Fruit fly (Drosophila melanogaster) whole organism, wandering third instar larva: ENCODE measurements around the gene sxe2.

Experiments
- Jra ChIP-seq: sonication (Bioruptor generic); optimal IDR thresholded peaks from 2 replicates; lab custom pipeline; 2016; ENCODE audit warnings: missing biosample characterization, missing genetic modification characterization
- Mio ChIP-seq: sonication (Bioruptor generic); optimal IDR thresholded peaks from 2 replicates; lab custom pipeline; 2016; ENCODE audit warnings: missing biosample characterization, missing genetic modification characterization
- dl ChIP-seq, 2 experiments: fragments of 175-275, 200-275 bp in 1 of 2; fragments of 200-275 bp in 1 of 2; sonication (Bioruptor generic); optimal IDR thresholded peaks; lab custom pipeline; 2018; ENCODE audit warnings: mild to moderate bottlenecking in 2 of 2, missing biosample characterization in 2 of 2, missing genetic modification characterization in 2 of 2, moderate library complexity in 2 of 2; ENCODE audit not compliant: partially characterized antibody in 2 of 2, insufficient read depth in 1 of 2
- foxo ChIP-seq, 2 experiments: fragments of 200-800 bp; sonication (Bioruptor generic); optimal IDR thresholded peaks; 2 replicates in 1 of 2; 3 replicates in 1 of 2; lab custom pipeline; 2016 to 2017; ENCODE audit warnings: missing biosample characterization in 2 of 2, missing genetic modification characterization in 2 of 2
- fru ChIP-seq: fragments of 200-800 bp; sonication (Bioruptor generic); optimal IDR thresholded peaks from 3 replicates; lab custom pipeline; 2016; ENCODE audit warnings: missing biosample characterization, mild to moderate bottlenecking, missing genetic modification characterization
- lola ChIP-seq: fragments of >200 bp; optimal IDR thresholded peaks from 2 replicates; lab custom pipeline; 2017; ENCODE audit warnings: missing biosample characterization, missing genetic modification characterization
- pan ChIP-seq: fragments of >200 bp; optimal IDR thresholded peaks from 2 replicates; lab custom pipeline; 2017
- psq ChIP-seq: fragments of 200-800 bp; sonication (Bioruptor generic); optimal IDR thresholded peaks from 3 replicates; lab custom pipeline; 2017; ENCODE audit warnings: missing biosample characterization, mild to moderate bottlenecking, missing genetic modification characterization, moderate library complexity
- usp ChIP-seq: fragments of >200 bp; optimal IDR thresholded peaks from 2 replicates; lab custom pipeline; 2017; ENCODE audit warnings: missing biosample characterization, missing genetic modification characterization

DNA sequence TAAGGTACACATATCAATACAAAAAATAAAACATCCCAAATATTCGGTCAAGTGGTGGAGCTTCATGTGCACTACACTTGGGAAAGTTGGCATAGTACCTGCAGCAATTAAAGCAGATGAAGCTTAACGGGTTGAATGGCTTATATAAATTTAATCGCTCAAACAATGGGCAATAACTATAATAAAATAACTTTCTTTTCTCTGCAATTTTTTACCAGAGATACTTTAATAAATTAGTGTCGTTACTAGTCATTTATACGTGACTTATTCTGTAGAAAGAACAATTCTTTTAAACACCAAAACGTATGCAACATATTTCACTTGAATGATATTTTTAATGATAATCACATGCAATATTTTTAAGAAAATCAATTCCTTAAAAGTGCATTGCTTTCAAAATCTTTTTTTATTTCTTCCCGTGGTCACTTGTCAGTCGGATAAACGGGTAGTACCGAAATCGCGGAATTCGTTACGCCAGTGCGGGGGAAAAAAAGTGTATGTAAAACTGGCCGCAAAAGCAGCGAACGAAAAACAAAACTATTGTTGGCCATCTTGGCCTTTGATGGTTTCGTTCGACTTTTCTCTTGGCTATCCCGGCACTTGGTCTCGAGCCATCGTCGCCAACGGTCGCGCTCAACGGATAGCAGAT is 40.7 kb upstream of the sxe2 start, which contains the start of gene Jhbp4:
- TF ChIP-seq Mio (GFP tag; lab: Kevin White, UChicago): no peak
- no peak for TF ChIP-seq dl (GFP tag; optimal IDR thresholded peaks at IDR 0.05; lab: Kevin White, UChicago; ENCODE audit: insufficient read depth in 1 of 2, partially characterized antibody in 2 of 2)
- TF ChIP-seq pan (lab: Kevin White, UChicago): no peak
- TF ChIP-seq foxo (GFP tag; optimal IDR thresholded peaks at IDR 0.05; lab: Kevin White, UChicago): no peak
- TF ChIP-seq fru (GFP tag; lab: Kevin White, UChicago): no peak
- TF ChIP-seq lola (GFP tag; lab: Kevin White, UChicago): no peak
- TF ChIP-seq Jra (GFP tag; lab: Kevin White, UChicago): no peak
- no peak for TF ChIP-seq usp (GFP tag; lab: Kevin White, UChicago)
- no peak for TF ChIP-seq psq (GFP tag; lab: Kevin White, UChicago)
